Fruit fly (Drosophila melanogaster) whole organism, embryonic: ENCODE results near the gene AP-1mu.

Source experiments
- Aef1 ChIP-seq: fragments of 200-800 bp; sonication (Bioruptor generic); IDR thresholded peaks from 3 replicates; pipeline ENCODE4 v1.3.6; 2022; ENCODE audit warnings: missing biosample characterization, missing genetic modification characterization
- Asciz ChIP-seq: fragments of 200-800 bp; sonication (Bioruptor generic); optimal IDR thresholded peaks from 2 replicates; lab custom pipeline; 2017; ENCODE audit warnings: missing biosample characterization, mild to moderate bottlenecking, missing genetic modification characterization, missing genetic modification reagents
- CG10267 ChIP-seq: fragments of 200-800 bp; sonication (Bioruptor generic); optimal IDR thresholded peaks from 2 replicates; lab custom pipeline; 2018; ENCODE audit warnings: missing biosample characterization, mild to moderate bottlenecking, missing genetic modification characterization, moderate library complexity
- CG10654 ChIP-seq: fragments of 200-800 bp; sonication (Bioruptor generic); optimal IDR thresholded peaks from 2 replicates; lab custom pipeline; 2016; ENCODE audit warnings: missing biosample characterization, missing genetic modification characterization
- CG11398 ChIP-seq: fragments of 200-800 bp; sonication (Bioruptor generic); optimal IDR thresholded peaks from 2 replicates; lab custom pipeline; 2016; ENCODE audit warnings: missing biosample characterization, missing genetic modification characterization
- CG11504 ChIP-seq: fragments of 200-800 bp; sonication (Bioruptor generic); optimal IDR thresholded peaks from 3 replicates; lab custom pipeline; 2019; ENCODE audit warnings: missing biosample characterization, mild to moderate bottlenecking, missing genetic modification characterization, moderate library complexity
- CG12299 ChIP-seq: fragments of 200-800 bp; sonication (Bioruptor generic); optimal IDR thresholded peaks from 2 replicates; lab custom pipeline; 2018; ENCODE audit warnings: missing biosample characterization, mild to moderate bottlenecking, missing genetic modification characterization
- CG12942 ChIP-seq: fragments of 200-800 bp; sonication (Bioruptor generic); optimal IDR thresholded peaks from 3 replicates; lab custom pipeline; 2016; ENCODE audit warnings: missing biosample characterization, missing genetic modification characterization
- CG13123 ChIP-seq: fragments of 200-800 bp; sonication (Bioruptor generic); optimal IDR thresholded peaks from 2 replicates; lab custom pipeline; 2016; ENCODE audit warnings: missing biosample characterization, missing genetic modification characterization
- CG13624 ChIP-seq: fragments of 200-800 bp; sonication (Bioruptor generic); optimal IDR thresholded peaks from 2 replicates; lab custom pipeline; 2016; ENCODE audit warnings: missing biosample characterization, missing genetic modification characterization
- CG30020 ChIP-seq: fragments of 200-800 bp; optimal IDR thresholded peaks from 2 replicates; lab custom pipeline; 2019; ENCODE audit warnings: missing biosample characterization, mild to moderate bottlenecking, missing genetic modification characterization, moderate library complexity
- CG42726 ChIP-seq: fragments of 200-800 bp; sonication (Bioruptor generic); IDR thresholded peaks from 2 replicates; pipeline ENCODE4 v1.3.6; 2022; ENCODE audit warnings: missing biosample characterization, missing genetic modification characterization; ENCODE audit not compliant: partially characterized antibody
- CG7839 ChIP-seq: fragments of 200-800 bp; sonication (Bioruptor generic); optimal IDR thresholded peaks from 3 replicates; lab custom pipeline; 2018; ENCODE audit warnings: missing biosample characterization, mild to moderate bottlenecking, missing genetic modification characterization, moderate library complexity
- CG8765 ChIP-seq: fragments of 200-800 bp; sonication (Bioruptor generic); IDR thresholded peaks from 2 replicates; pipeline ENCODE4 v1.3.6; 2022; ENCODE audit warnings: missing biosample characterization, missing genetic modification characterization
- CG8944 ChIP-seq: fragments of 200-800 bp; sonication (Bioruptor generic); optimal IDR thresholded peaks from 3 replicates; lab custom pipeline; 2016; ENCODE audit warnings: missing biosample characterization, missing genetic modification characterization
- CG9215 ChIP-seq: fragments of 200-800 bp; sonication (Bioruptor generic); IDR thresholded peaks from 2 replicates; pipeline ENCODE4 v1.3.6; 2022; ENCODE audit warnings: missing biosample characterization, missing genetic modification characterization
- CG9437 ChIP-seq: fragments of 200-800 bp; sonication (Bioruptor generic); optimal IDR thresholded peaks from 2 replicates; lab custom pipeline; 2018; ENCODE audit warnings: missing biosample characterization, mild to moderate bottlenecking, missing genetic modification characterization
- CG9797 ChIP-seq: fragments of 200-800 bp; sonication (Bioruptor generic); optimal IDR thresholded peaks from 3 replicates; lab custom pipeline; 2018; ENCODE audit warnings: missing biosample characterization, mild to moderate bottlenecking, missing genetic modification characterization
- CkIIα-i1 ChIP-seq: fragments of 200-800 bp; sonication (Bioruptor generic); IDR thresholded peaks from 2 replicates; pipeline ENCODE4 v1.3.6; 2022; ENCODE audit warnings: missing biosample characterization, missing genetic modification characterization
- ERR ChIP-seq: fragments of 200-800 bp; sonication (Bioruptor generic); optimal IDR thresholded peaks from 2 replicates; lab custom pipeline; 2016; ENCODE audit warnings: missing biosample characterization, missing genetic modification characterization
- Fer1 ChIP-seq: fragments of 200-800 bp; sonication (Bioruptor generic); optimal IDR thresholded peaks from 2 replicates; lab custom pipeline; 2017; ENCODE audit warnings: missing biosample characterization, mild to moderate bottlenecking, missing genetic modification characterization
- Hsf ChIP-seq: fragments of 200-800 bp; sonication (Bioruptor generic); optimal IDR thresholded peaks from 3 replicates; lab custom pipeline; 2016; ENCODE audit warnings: missing biosample characterization, missing genetic modification characterization
- Mad ChIP-seq: fragments of 200-800 bp; sonication (Bioruptor generic); optimal IDR thresholded peaks from 2 replicates; lab custom pipeline; 2016; ENCODE audit warnings: missing biosample characterization, missing genetic modification characterization
- Mrtf ChIP-seq: fragments of 200-800 bp; sonication (Bioruptor generic); IDR thresholded peaks from 3 replicates; pipeline ENCODE4 v1.3.6; 2022; ENCODE audit warnings: missing biosample characterization, missing genetic modification characterization
- NFAT ChIP-seq: fragments of 200-800 bp; sonication (Bioruptor generic); IDR thresholded peaks from 2 replicates; pipeline ENCODE4 v1.3.6; 2022; ENCODE audit warnings: missing biosample characterization, missing genetic modification characterization
- Oli ChIP-seq: fragments of 200-800 bp; sonication (Bioruptor generic); optimal IDR thresholded peaks from 2 replicates; lab custom pipeline; 2018; ENCODE audit warnings: missing biosample characterization, mild to moderate bottlenecking, missing genetic modification characterization, moderate library complexity
- Ptx1 ChIP-seq: fragments of 200-800 bp; sonication (Bioruptor generic); IDR thresholded peaks from 2 replicates; pipeline ENCODE4 v1.3.6; 2022; ENCODE audit warnings: missing biosample characterization, missing genetic modification characterization
- Six4 ChIP-seq: fragments of 200-800 bp; sonication (Bioruptor generic); optimal IDR thresholded peaks from 2 replicates; lab custom pipeline; 2016; ENCODE audit warnings: missing biosample characterization, missing genetic modification characterization
- Xrp1 ChIP-seq: fragments of 200-800 bp; sonication (Bioruptor generic); IDR thresholded peaks from 2 replicates; pipeline ENCODE4 v1.3.6; 2022; ENCODE audit warnings: missing biosample characterization, missing genetic modification characterization
- ab ChIP-seq: fragments of 200-800 bp; sonication (Bioruptor generic); optimal IDR thresholded peaks from 2 replicates; lab custom pipeline; 2016; ENCODE audit warnings: missing biosample characterization, missing genetic modification characterization
- br ChIP-seq: fragments of >200 bp; optimal IDR thresholded peaks from 2 replicates; lab custom pipeline; 2017
- btn ChIP-seq: fragments of 200-800 bp; sonication (Bioruptor generic); optimal IDR thresholded peaks from 2 replicates; lab custom pipeline; 2016; ENCODE audit warnings: missing biosample characterization, missing genetic modification characterization
- esg ChIP-seq: fragments of 200-800 bp; sonication (Bioruptor generic); conservative IDR thresholded peaks from 2 replicates; pipeline ENCODE4 v1.3.6; 2022; ENCODE audit warnings: missing biosample characterization, missing genetic modification characterization
- gsb-n ChIP-seq: fragments of 200-800 bp; sonication (Bioruptor generic); optimal IDR thresholded peaks from 3 replicates; lab custom pipeline; 2018; ENCODE audit warnings: missing biosample characterization, mild to moderate bottlenecking, missing genetic modification characterization
- hb ChIP-seq: fragments of 200-800 bp; sonication (Bioruptor generic); IDR thresholded peaks from 3 replicates; pipeline ENCODE4 v1.3.6; 2022; ENCODE audit warnings: missing biosample characterization, missing genetic modification characterization; ENCODE audit not compliant: partially characterized antibody
- hkb ChIP-seq, 2 experiments: fragments of 200-800 bp in 1 of 2; fragments of >200 bp in 1 of 2; sonication (Bioruptor generic) in 1 of 2; IDR thresholded peaks in 1 of 2; optimal IDR thresholded peaks in 1 of 2; 2 replicates each; pipeline versions ENCODE4 v1.3.6 to Lab custom; 2017 to 2022; ENCODE audit warnings: missing biosample characterization in 1 of 2, missing genetic modification characterization in 1 of 2
- kni ChIP-seq: fragments of 200-800 bp; sonication (Bioruptor generic); optimal IDR thresholded peaks from 3 replicates; lab custom pipeline; 2017; ENCODE audit warnings: mild to moderate bottlenecking, missing biosample characterization, missing genetic modification reagents, missing genetic modification characterization
- knrl ChIP-seq: fragments of 200-800 bp; sonication (Bioruptor generic); IDR thresholded peaks from 3 replicates; pipeline ENCODE4 v1.3.6; 2022; ENCODE audit warnings: missing biosample characterization, missing genetic modification characterization; ENCODE audit not compliant: partially characterized antibody
- odd ChIP-seq: fragments of 200-800 bp; sonication (Bioruptor generic); optimal IDR thresholded peaks from 2 replicates; lab custom pipeline; 2017; ENCODE audit warnings: missing biosample characterization, mild to moderate bottlenecking, missing genetic modification characterization
- otp ChIP-seq: fragments of 200-800 bp; sonication (Bioruptor generic); IDR thresholded peaks from 3 replicates; pipeline ENCODE4, ENCODE4 v1.3.6; 2022; ENCODE audit warnings: missing biosample characterization, missing genetic modification characterization
- peb ChIP-seq: fragments of 200-800 bp; sonication (Bioruptor generic); IDR thresholded peaks from 2 replicates; pipeline ENCODE4 v1.3.6; 2022; ENCODE audit warnings: missing biosample characterization, missing genetic modification characterization
- ranshi ChIP-seq: fragments of 200-800 bp; sonication (Bioruptor generic); IDR thresholded peaks from 2 replicates; pipeline ENCODE4 v1.3.6; 2022; ENCODE audit warnings: missing biosample characterization, missing genetic modification characterization
- sens-2 ChIP-seq: fragments of 200-800 bp; sonication (Bioruptor generic); IDR thresholded peaks from 2 replicates; pipeline ENCODE4 v1.3.6; 2022; ENCODE audit warnings: missing biosample characterization, missing genetic modification characterization
- sqz ChIP-seq: fragments of 200-800 bp; sonication (Bioruptor generic); optimal IDR thresholded peaks from 3 replicates; lab custom pipeline; 2018; ENCODE audit warnings: missing biosample characterization, mild to moderate bottlenecking, missing genetic modification characterization
- ssp ChIP-seq: fragments of 200-800 bp; sonication (Bioruptor generic); IDR thresholded peaks from 2 replicates; pipeline ENCODE4 v1.3.6; 2022; ENCODE audit warnings: missing biosample characterization, missing genetic modification characterization
- tap ChIP-seq: fragments of 200-800 bp; optimal IDR thresholded peaks from 3 replicates; lab custom pipeline; 2019; ENCODE audit warnings: missing biosample characterization, mild to moderate bottlenecking, missing genetic modification characterization, moderate library complexity
- tll ChIP-seq, 2 experiments: fragments of 200-800 bp in 1 of 2; fragments of >200 bp in 1 of 2; sonication (Bioruptor generic) in 1 of 2; optimal IDR thresholded peaks; 2 replicates each; lab custom pipeline; 2017 to 2019; ENCODE audit warnings: missing biosample characterization in 2 of 2, missing genetic modification characterization in 2 of 2, mild to moderate bottlenecking in 1 of 2, moderate library complexity in 1 of 2
- tx ChIP-seq: fragments of 200-800 bp; sonication (Bioruptor generic); optimal IDR thresholded peaks from 2 replicates; lab custom pipeline; 2016; ENCODE audit warnings: missing biosample characterization, missing genetic modification characterization
- yki ChIP-seq: fragments of >200 bp; optimal IDR thresholded peaks from 3 replicates; lab custom pipeline; 2018
- zfh2 ChIP-seq: fragments of 200-800 bp; sonication (Bioruptor generic); optimal IDR thresholded peaks from 2 replicates; lab custom pipeline; 2016; ENCODE audit warnings: missing biosample characterization, missing genetic modification characterization

Gene AP-1mu

dm6 chr3R:9577382-9578137 is 18.2 kb upstream of the AP-1mu start, which contains the start of the genes Kap-alpha3 and Son (continued):
- peak; percentile 98 for TF ChIP-seq CG13624 (GFP tag; lab: Kevin White, UChicago)
- peak; percentile 76 for TF ChIP-seq Six4
- TF ChIP-seq CG9215 = peak; percentile 90
- TF ChIP-seq CG10654 (GFP tag; lab: Kevin White, UChicago) = peak; percentile 90
- TF ChIP-seq Xrp1 (GFP tag; lab: Robert Waterston, UW) = peak; percentile 80
- TF ChIP-seq CG42726 = peak; percentile 65
- TF ChIP-seq CG12299 = peak; percentile 86
- peak; percentile 89 for TF ChIP-seq CG30020 (tag; lab: Kevin White, UChicago)
- TF ChIP-seq tap (tag; lab: Kevin White, UChicago) = peak; percentile 73
- peak; percentile 95 for TF ChIP-seq Hsf (GFP tag; lab: Kevin White, UChicago)
- peak; percentile 94 for TF ChIP-seq Fer1 (GFP tag; lab: Kevin White, UChicago)
- no peak for TF ChIP-seq CkIIα-i1 (GFP tag; lab: Robert Waterston, UW)
- TF ChIP-seq ERR (GFP tag; lab: Kevin White, UChicago) = peak; percentile 85
- peak; percentile 92 for TF ChIP-seq sqz
- peak; percentile 67; the same call in 1 of the 2 replicates for TF ChIP-seq peb (GFP tag; lab: Robert Waterston, UW)
- peak; percentile 90 for TF ChIP-seq NFAT (GFP tag; lab: Robert Waterston, UW)
- peak; percentile 84 for TF ChIP-seq Oli (tag; lab: Kevin White, UChicago)
- peak; percentile 91 for TF ChIP-seq CG10267 (tag; lab: Kevin White, UChicago)
- TF ChIP-seq ranshi (GFP tag; lab: Robert Waterston, UW) = peak; percentile 85
- peak; percentile 90 for TF ChIP-seq Ptx1
- peak; percentile 73 for TF ChIP-seq CG8765 (GFP tag; lab: Robert Waterston, UW)
- peak; percentile 100 for TF ChIP-seq CG13123 (GFP tag; lab: Kevin White, UChicago)
- peak; percentile 37 to 79 for TF ChIP-seq tll (GFP tag; optimal IDR thresholded peaks at IDR 0.05; lab: Kevin White, UChicago)
- peak; percentile 93 for TF ChIP-seq CG8944 (GFP tag; lab: Kevin White, UChicago)
- peak; percentile 85 for TF ChIP-seq Aef1 (GFP tag; lab: Robert Waterston, UW)
- TF ChIP-seq yki (lab: Kevin White, UChicago) = no peak
- TF ChIP-seq ab = peak; percentile 62
- peak; percentile 90 for TF ChIP-seq btn (GFP tag; lab: Kevin White, UChicago)
- peak; percentile 75 for TF ChIP-seq Mrtf (GFP tag; lab: Robert Waterston, UW)
- TF ChIP-seq sens-2 (GFP tag; lab: Robert Waterston, UW) = peak; percentile 94
- TF ChIP-seq kni (GFP tag; lab: Kevin White, UChicago) = peak; percentile 98
- TF ChIP-seq CG7839 (tag; lab: Kevin White, UChicago) = peak; percentile 89
- peak; percentile 87 for TF ChIP-seq CG11398 (GFP tag; lab: Kevin White, UChicago)
- peak; percentile 82 for TF ChIP-seq tx (GFP tag; lab: Kevin White, UChicago)
- peak; percentile 97 for TF ChIP-seq CG9437 (GFP tag; lab: Kevin White, UChicago)
- TF ChIP-seq esg = peak; percentile 72
- TF ChIP-seq hb (GFP tag; lab: Robert Waterston, UW) = peak; percentile 67; the same call in 2 of the 3 replicates
- peak; percentile 90 for TF ChIP-seq Asciz (GFP tag; lab: Kevin White, UChicago)
- TF ChIP-seq br (lab: Kevin White, UChicago) = no peak
- TF ChIP-seq ssp (GFP tag; lab: Robert Waterston, UW) = peak; percentile 84
- peak; percentile 87 for TF ChIP-seq CG11504
- TF ChIP-seq gsb-n (tag; lab: Kevin White, UChicago) = peak; percentile 82
- TF ChIP-seq hkb (optimal IDR thresholded peaks at IDR 0.05; lab: Kevin White, UChicago) = peak; percentile 25
- peak; percentile 86 for TF ChIP-seq hkb (GFP tag; IDR thresholded peaks at IDR 0.05; lab: Robert Waterston, UW)
- peak; percentile 73 for TF ChIP-seq CG9797 (GFP tag; lab: Kevin White, UChicago)
- peak; percentile 82; the same call in 2 of the 3 replicates for TF ChIP-seq otp (GFP tag; lab: Robert Waterston, UW)
- peak; percentile 91 for TF ChIP-seq CG12942
- TF ChIP-seq odd = peak; percentile 92
- peak; percentile 96 for TF ChIP-seq zfh2 (GFP tag; lab: Kevin White, UChicago)
- TF ChIP-seq Mad (GFP tag; lab: Kevin White, UChicago) = peak; percentile 96
- TF ChIP-seq knrl (GFP tag; lab: Robert Waterston, UW) = peak; percentile 91
